Worm (Caenorhabditis elegans): ENCODE results near the gene ZC449.8.
A peak's percentile ranks its signal among the peaks of the same experiment; 100 is the strongest.

The ZC449.8 gene

DNA sequence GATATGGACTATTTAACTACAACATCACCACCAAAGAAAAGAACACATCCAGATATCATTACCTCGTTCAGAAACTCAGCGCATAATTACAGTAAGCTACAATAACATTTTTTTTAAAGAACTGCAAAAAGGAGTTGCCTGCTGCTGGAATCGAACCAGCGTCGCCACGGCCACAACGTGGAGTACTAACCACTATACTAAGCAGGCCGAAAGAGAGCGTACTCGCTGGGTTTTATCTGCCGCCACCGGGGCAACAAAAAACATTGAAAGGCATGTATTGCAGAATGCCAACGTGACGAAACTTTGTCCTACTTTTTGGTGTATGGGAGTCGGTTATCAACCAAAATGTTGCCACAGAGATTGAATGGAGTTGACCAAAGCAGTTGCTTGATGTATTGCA is 6.8 kb downstream of the ZC449.8 start (continued):
- TF ChIP-seq unc-86 (tag; optimal IDR thresholded peaks at IDR 0.05) (no peak), tbx-2 (tag; optimal IDR thresholded peaks at IDR 0.05) (peak; percentile 45), syd-9 (tag; optimal IDR thresholded peaks at IDR 0.05) (no peak), ztf-16 (tag; optimal IDR thresholded peaks at IDR 0.05) (peak; percentile 21), Y22D7AL.16 (tag; optimal IDR thresholded peaks at IDR 0.05) (peak; percentile 44), ceh-2 (tag; optimal IDR thresholded peaks at IDR 0.05) (peak; percentile 13), eyg-1 (tag; optimal IDR thresholded peaks at IDR 0.05) (no peak), elt-2 (tag; optimal IDR thresholded peaks at IDR 0.05) (peak; percentile 30), ceh-14 (tag; optimal IDR thresholded peaks at IDR 0.05) (no peak), C38D4.7 (GFP tag; optimal IDR thresholded peaks at IDR 0.05) (peak; percentile 53), hlh-6 (tag; optimal IDR thresholded peaks at IDR 0.05) (peak; percentile 41), dve-1 (tag; optimal IDR thresholded peaks at IDR 0.05) (peak; percentile 27), hlh-13 (GFP tag; optimal IDR thresholded peaks at IDR 0.05) (peak; percentile 15), npax-4 (tag; optimal IDR thresholded peaks at IDR 0.05) (no peak), che-1 (tag; optimal IDR thresholded peaks at IDR 0.05) (peak; percentile 65), hlh-8 (tag; optimal IDR thresholded peaks at IDR 0.05) (no peak), nhr-232 (tag; optimal IDR thresholded peaks at IDR 0.05) (peak; percentile 61), gmeb-2 (tag; optimal IDR thresholded peaks at IDR 0.05) (peak; percentile 27), sox-4 (tag; optimal IDR thresholded peaks at IDR 0.05) (peak; percentile 49), ets-4 (tag; optimal IDR thresholded peaks at IDR 0.05) (no peak), fax-1 (tag; optimal IDR thresholded peaks at IDR 0.05) (peak; percentile 6), lin-11 (tag; optimal IDR thresholded peaks at IDR 0.05) (peak; percentile 24)

DNA sequence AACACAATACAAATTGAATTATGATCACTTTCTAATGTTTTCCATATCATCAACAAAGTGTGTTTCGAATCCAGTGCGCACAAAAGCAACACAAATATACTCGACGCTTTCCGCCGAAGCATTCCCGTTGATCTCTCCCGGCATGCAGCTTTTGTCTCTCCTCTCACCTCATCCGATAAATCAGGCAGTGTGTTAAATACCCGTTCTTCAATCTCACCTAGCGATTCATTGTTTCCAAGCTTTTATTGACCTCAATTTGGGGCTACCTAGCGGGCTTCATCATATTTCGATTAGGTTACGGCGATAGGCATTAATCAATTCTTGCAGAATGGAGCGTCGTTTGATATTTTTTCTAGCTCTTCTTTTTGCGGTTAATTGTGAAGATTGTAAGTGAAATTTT is 8.4 kb downstream of the ZC449.8 start, which contains the start of gene ZC449.1:
Gene ZC449.1, plus strand, starts transcription at position 121 of the 400 bp plus-strand sequence.
- TF ChIP-seq pros-1 (tag; optimal IDR thresholded peaks at IDR 0.05) (no peak), ceh-2 (tag; optimal IDR thresholded peaks at IDR 0.05) (no peak), unc-86 (tag; optimal IDR thresholded peaks at IDR 0.05) (no peak), hlh-6 (tag; optimal IDR thresholded peaks at IDR 0.05) (no peak)

DNA sequence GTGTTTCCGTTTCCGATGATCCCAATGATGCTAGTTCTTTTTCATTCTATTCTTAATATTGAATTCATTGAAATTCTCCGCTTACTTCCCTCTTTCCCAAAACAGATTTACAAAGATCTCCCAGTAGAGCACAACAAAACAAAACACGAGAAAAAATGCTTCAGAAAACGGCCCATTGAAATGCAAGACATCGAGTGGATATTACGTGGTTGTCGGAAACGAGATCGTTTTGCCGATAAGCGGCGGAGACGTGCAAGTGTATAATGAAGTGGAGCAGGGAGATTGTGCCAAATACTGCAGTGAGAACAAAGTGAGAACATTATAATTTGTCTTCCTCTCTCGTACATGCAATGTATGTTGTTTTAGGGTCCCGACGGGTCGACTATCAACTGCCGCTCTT is 10.6 kb downstream of the ZC449.8 start:
- TF ChIP-seq madf-2 (tag; optimal IDR thresholded peaks at IDR 0.05) (no peak), ceh-6 (GFP tag; optimal IDR thresholded peaks at IDR 0.05) (no peak), ceh-24 (tag; optimal IDR thresholded peaks at IDR 0.05) (no peak), gmeb-2 (tag; optimal IDR thresholded peaks at IDR 0.05) (no peak), dmd-4 (tag; optimal IDR thresholded peaks at IDR 0.05; ENCODE audit: borderline replicate concordance) (no peak), sox-4 (tag; optimal IDR thresholded peaks at IDR 0.05) (no peak)

DNA sequence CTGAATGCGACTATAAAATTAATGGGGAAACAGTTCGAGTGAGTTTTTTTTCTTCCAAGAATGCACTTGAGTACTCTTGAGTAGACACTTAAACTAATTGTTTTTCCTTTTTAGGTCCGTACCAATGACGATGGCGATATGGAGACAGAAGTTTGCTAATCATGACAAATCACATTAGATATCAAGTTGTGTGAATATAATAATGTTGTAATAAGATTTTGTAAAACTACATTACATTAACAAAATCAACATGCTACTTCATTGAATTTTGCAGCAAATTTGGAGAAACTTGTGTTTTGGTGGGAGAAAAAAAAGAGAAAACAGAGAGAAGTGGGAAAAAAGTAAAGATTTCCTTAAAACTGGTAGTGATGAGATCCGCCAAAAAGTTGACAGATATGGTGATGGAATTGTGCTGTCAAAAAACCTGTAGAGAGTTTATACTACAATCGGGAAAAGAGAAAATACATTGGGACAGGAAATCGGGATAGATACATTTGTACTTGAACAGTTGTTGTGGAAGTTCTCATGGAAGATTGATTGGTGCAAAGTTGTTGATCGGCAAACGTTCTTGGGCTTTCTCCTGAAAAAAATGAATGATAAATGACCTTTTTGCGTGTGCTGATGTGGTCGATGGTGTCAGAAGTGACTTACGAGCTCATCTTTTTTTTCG is 12.2 kb downstream of the ZC449.8 start:
- TF ChIP-seq fax-1 (tag; optimal IDR thresholded peaks at IDR 0.05) (no peak), C08G9.2 (tag; optimal IDR thresholded peaks at IDR 0.05) (no peak), lim-6 (tag; optimal IDR thresholded peaks at IDR 0.05) (no peak), tbx-7 (tag; optimal IDR thresholded peaks at IDR 0.05) (no peak), unc-55 (GFP tag; optimal IDR thresholded peaks at IDR 0.05) (no peak), hlh-15 (tag; optimal IDR thresholded peaks at IDR 0.05) (no peak), unc-42 (tag; optimal IDR thresholded peaks at IDR 0.05) (peak; percentile 36), T23F11.4 (GFP tag; optimal IDR thresholded peaks at IDR 0.05) (no peak)

DNA sequence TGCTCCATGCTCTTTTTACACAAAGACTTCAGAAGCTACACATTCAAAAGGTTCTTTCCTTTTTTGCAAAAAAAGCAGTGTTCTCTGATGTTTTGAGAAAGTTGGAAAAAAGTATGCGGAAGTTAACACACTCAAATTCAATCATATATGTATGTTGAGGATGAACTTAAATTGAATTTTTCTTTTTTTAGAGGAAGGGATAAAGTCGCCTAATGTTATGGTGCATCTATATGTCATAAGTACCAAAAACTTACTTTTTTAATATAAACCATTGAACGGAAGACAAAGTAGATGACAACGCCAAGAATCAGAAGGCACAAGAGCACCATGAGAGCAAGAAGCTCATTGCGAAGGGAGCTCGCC is 12.7 kb downstream of the ZC449.8 start:
- TF ChIP-seq pha-4 (tag; optimal IDR thresholded peaks at IDR 0.05) (no peak), dmd-4 (tag; optimal IDR thresholded peaks at IDR 0.05; ENCODE audit: borderline replicate concordance) (no peak), unc-42 (tag; optimal IDR thresholded peaks at IDR 0.05) (no peak), ceh-34 (tag; optimal IDR thresholded peaks at IDR 0.05) (no peak)

Measured in whole organism, late embryonic.